Fruit fly (Drosophila melanogaster): Measurements from ENCODE around the gene Mayo.

The Mayo gene

DNA sequence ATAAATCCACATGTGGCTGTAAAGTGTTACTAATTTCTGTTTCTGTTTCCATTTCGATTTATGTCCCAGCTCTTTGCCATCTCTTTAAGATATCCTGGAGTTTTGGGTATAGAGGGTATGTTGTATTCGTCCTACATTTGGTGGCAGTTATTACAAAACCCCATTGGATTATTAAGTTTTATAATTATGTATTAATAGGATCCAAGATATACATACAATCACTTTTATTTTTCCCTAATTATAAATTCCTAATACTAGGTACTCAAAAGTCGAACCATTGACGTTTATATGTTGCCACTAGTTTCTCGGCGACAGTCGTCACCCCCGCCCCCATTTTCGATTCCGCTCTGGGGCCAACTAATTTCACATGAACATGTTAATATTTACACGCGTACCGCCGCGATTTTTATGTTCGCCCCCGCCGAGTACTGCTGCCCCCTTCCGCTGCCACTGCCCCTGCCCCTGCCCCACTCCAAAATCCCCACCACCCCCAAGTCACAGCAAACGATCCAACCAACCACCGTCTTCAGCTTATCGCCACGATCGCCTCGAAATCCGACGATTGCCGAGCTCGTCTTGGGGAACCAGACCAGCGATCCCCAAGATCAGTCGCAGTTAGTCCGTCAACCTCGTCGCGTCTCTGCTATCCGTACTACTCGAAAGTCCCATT lies 44.2 kb downstream of the Mayo start, which contains the start of gene Sox100B (continued):
- TF ChIP-seq tio (GFP tag; optimal IDR thresholded peaks at IDR 0.05) (no peak), Ptx1 (GFP tag; IDR thresholded peaks at IDR 0.05) (peak; percentile 73), Ets65A (GFP tag) (no peak), CHES-1-like (GFP tag; optimal IDR thresholded peaks at IDR 0.05) (no peak), tup (GFP tag; optimal IDR thresholded peaks at IDR 0.05) (no peak), ab (GFP tag; optimal IDR thresholded peaks at IDR 0.05) (no peak), CG11695 (GFP tag; IDR thresholded peaks at IDR 0.05) (peak; percentile 60; the same call in 1 of the 3 replicates), CG34376 (GFP tag; optimal IDR thresholded peaks at IDR 0.05) (no peak), CG7963 (GFP tag; IDR thresholded peaks at IDR 0.05; ENCODE audit: partially characterized antibody) (no peak), D19B (GFP tag; optimal IDR thresholded peaks at IDR 0.05) (peak; percentile 83), bigmax (GFP tag; optimal IDR thresholded peaks at IDR 0.05) (no peak), Sry-δ (GFP tag; optimal IDR thresholded peaks at IDR 0.05) (no peak), Jarid2 (GFP tag; optimal IDR thresholded peaks at IDR 0.05) (peak; percentile 14), Max (GFP tag; optimal IDR thresholded peaks at IDR 0.05) (peak; percentile 33), H15 (GFP tag; IDR thresholded peaks at IDR 0.05) (0 out of 3 replicates have a peak, but pooled peaks have one; percentile 31), CG7745 (tag; optimal IDR thresholded peaks at IDR 0.05) (no peak), B-H2 (GFP tag; optimal IDR thresholded peaks at IDR 0.05) (no peak), Six4 (GFP tag; optimal IDR thresholded peaks at IDR 0.05) (peak; percentile 32), CG10209 (GFP tag; optimal IDR thresholded peaks at IDR 0.05) (peak; percentile 63), CG10147 (GFP tag; optimal IDR thresholded peaks at IDR 0.05) (no peak), CG2129 (GFP tag; IDR thresholded peaks at IDR 0.05; ENCODE audit: partially characterized antibody) (no peak), Stat92E (GFP tag; optimal IDR thresholded peaks at IDR 0.05) (no peak), CG34224 (GFP tag; IDR thresholded peaks at IDR 0.05; ENCODE audit: partially characterized antibody) (no peak), CG4820 (GFP tag; optimal IDR thresholded peaks at IDR 0.05) (peak; percentile 51), gfzf (GFP tag; optimal IDR thresholded peaks at IDR 0.05) (no peak), CG4328 (GFP tag; optimal IDR thresholded peaks at IDR 0.05) (no peak), pros (GFP tag; optimal IDR thresholded peaks at IDR 0.05) (peak; percentile 16), lilli (GFP tag; optimal IDR thresholded peaks at IDR 0.05) (peak; percentile 31), CG4617 (GFP tag; optimal IDR thresholded peaks at IDR 0.05; ENCODE audit: borderline replicate concordance) (peak; percentile 20), oc (tag; optimal IDR thresholded peaks at IDR 0.05) (peak; percentile 20), Dfd (GFP tag; optimal IDR thresholded peaks at IDR 0.05) (no peak), lmd (GFP tag; IDR thresholded peaks at IDR 0.05) (peak; percentile 70), ase (GFP tag; IDR thresholded peaks at IDR 0.05) (0 out of 3 replicates have a peak, but pooled peaks have one; percentile 31), lov (optimal IDR thresholded peaks at IDR 0.05) (no peak), lov (GFP tag; IDR thresholded peaks at IDR 0.05) (peak; percentile 72; the same call in 2 of the 3 replicates), eve (GFP tag; optimal IDR thresholded peaks at IDR 0.05) (peak in 1 of 2 experiments; percentile 15), gt (GFP tag; IDR thresholded peaks at IDR 0.05) (peak; percentile 36; the same call in 1 of the 2 replicates), CG16813 (GFP tag; IDR thresholded peaks at IDR 0.05; ENCODE audit: partially characterized antibody) (no peak), sug (tag; optimal IDR thresholded peaks at IDR 0.05) (peak; percentile 8), dmrt99B (tag; optimal IDR thresholded peaks at IDR 0.05) (peak; percentile 69), exex (tag; optimal IDR thresholded peaks at IDR 0.05) (no peak), Med (GFP tag) (peak; percentile 80), Neu2 (GFP tag; optimal IDR thresholded peaks at IDR 0.05; ENCODE audit: borderline replicate concordance) (no peak), Kr (GFP tag; optimal IDR thresholded peaks at IDR 0.05) (no peak), CG6689 (GFP tag; IDR thresholded peaks at IDR 0.05) (peak; percentile 78), ham (GFP tag; IDR thresholded peaks at IDR 0.05) (no peak), CG10543 (GFP tag; optimal IDR thresholded peaks at IDR 0.05) (peak; percentile 24), CG9215 (GFP tag; IDR thresholded peaks at IDR 0.05) (peak; percentile 30; the same call in 1 of the 2 replicates), CG9797 (GFP tag; optimal IDR thresholded peaks at IDR 0.05) (no peak)

All from whole organism, embryonic.